Fruit fly (Drosophila melanogaster) whole organism, embryonic: ENCODE results near the gene saturn.
A peak's percentile ranks its signal among the peaks of the same experiment; 100 is the strongest.

Experiments
- Blimp-1 ChIP-seq: fragments of 200-800 bp; sonication (Bioruptor generic); optimal IDR thresholded peaks from 3 replicates; lab custom pipeline; 2018; ENCODE audit warnings: missing biosample characterization, missing genetic modification characterization, mild to moderate bottlenecking, moderate library complexity, missing genetic modification reagents
- Bteb2 ChIP-seq: fragments of 200-800 bp; sonication (Bioruptor generic); optimal IDR thresholded peaks from 2 replicates; lab custom pipeline; 2016; ENCODE audit warnings: missing biosample characterization, missing genetic modification characterization
- CG10431 ChIP-seq: fragments of 200-800 bp; sonication (Bioruptor generic); optimal IDR thresholded peaks from 3 replicates; lab custom pipeline; 2018; ENCODE audit warnings: missing biosample characterization, mild to moderate bottlenecking, missing genetic modification characterization
- CG10654 ChIP-seq: fragments of 200-800 bp; sonication (Bioruptor generic); optimal IDR thresholded peaks from 2 replicates; lab custom pipeline; 2016; ENCODE audit warnings: missing biosample characterization, missing genetic modification characterization
- CG10959 ChIP-seq: fragments of 200-800 bp; sonication (Bioruptor generic); IDR thresholded peaks from 2 replicates; pipeline ENCODE4 v1.3.6; 2022; ENCODE audit warnings: missing biosample characterization, missing genetic modification characterization
- CG12155 ChIP-seq: fragments of 200-800 bp; sonication (Bioruptor generic); optimal IDR thresholded peaks from 3 replicates; lab custom pipeline; 2016; ENCODE audit warnings: missing biosample characterization, missing genetic modification characterization
- CG12942 ChIP-seq: fragments of 200-800 bp; sonication (Bioruptor generic); optimal IDR thresholded peaks from 3 replicates; lab custom pipeline; 2016; ENCODE audit warnings: missing biosample characterization, missing genetic modification characterization
- CG14050 ChIP-seq: fragments of 200-800 bp; sonication (Bioruptor generic); IDR thresholded peaks from 3 replicates; pipeline ENCODE4 v1.3.6; 2022; ENCODE audit warnings: missing biosample characterization, missing genetic modification characterization
- CG1647 ChIP-seq: fragments of 200-800 bp; sonication (Bioruptor generic); optimal IDR thresholded peaks from 3 replicates; lab custom pipeline; 2016; ENCODE audit warnings: missing biosample characterization, missing genetic modification characterization
- CG17186 ChIP-seq: fragments of 200-800 bp; sonication (Bioruptor generic); optimal IDR thresholded peaks from 3 replicates; lab custom pipeline; 2017; ENCODE audit warnings: missing biosample characterization, missing genetic modification reagents, missing genetic modification characterization
- CG17802 ChIP-seq: fragments of 200-800 bp; sonication (Bioruptor generic); optimal IDR thresholded peaks from 2 replicates; lab custom pipeline; 2018; ENCODE audit warnings: missing biosample characterization, mild to moderate bottlenecking, missing genetic modification characterization, moderate library complexity
- CG17829 ChIP-seq: fragments of 200-800 bp; optimal IDR thresholded peaks from 2 replicates; lab custom pipeline; 2019; ENCODE audit warnings: missing biosample characterization, mild to moderate bottlenecking, missing genetic modification characterization, moderate library complexity
- CG18619 ChIP-seq: fragments of 200-800 bp; sonication (Bioruptor generic); optimal IDR thresholded peaks from 3 replicates; lab custom pipeline; 2017; ENCODE audit warnings: missing biosample characterization, mild to moderate bottlenecking, missing genetic modification characterization
- CG31388 ChIP-seq: fragments of 200-800 bp; sonication (Bioruptor generic); optimal IDR thresholded peaks from 2 replicates; lab custom pipeline; 2016; ENCODE audit warnings: missing biosample characterization, missing genetic modification characterization
- CG3838 ChIP-seq: fragments of 200-800 bp; sonication (Bioruptor generic); optimal IDR thresholded peaks from 3 replicates; lab custom pipeline; 2016; ENCODE audit warnings: missing biosample characterization, missing genetic modification characterization
- CG8089 ChIP-seq: fragments of 200-800 bp; sonication (Bioruptor generic); optimal IDR thresholded peaks from 3 replicates; lab custom pipeline; 2016; ENCODE audit warnings: missing biosample characterization, missing genetic modification characterization
- CG8359 ChIP-seq: fragments of 200-800 bp; sonication (Bioruptor generic); optimal IDR thresholded peaks from 2 replicates; lab custom pipeline; 2017; ENCODE audit warnings: missing biosample characterization, mild to moderate bottlenecking, missing genetic modification characterization, borderline replicate concordance
- CG8924 ChIP-seq: fragments of 200-800 bp; optimal IDR thresholded peaks from 3 replicates; lab custom pipeline; 2019; ENCODE audit warnings: missing biosample characterization, mild to moderate bottlenecking, missing genetic modification characterization, moderate library complexity
- Chrac-16 ChIP-seq: fragments of 200-800 bp; sonication (Bioruptor generic); optimal IDR thresholded peaks from 3 replicates; lab custom pipeline; 2016; ENCODE audit warnings: missing biosample characterization, missing genetic modification characterization
- CkIIα-i1 ChIP-seq: fragments of 200-800 bp; sonication (Bioruptor generic); IDR thresholded peaks from 2 replicates; pipeline ENCODE4 v1.3.6; 2022; ENCODE audit warnings: missing biosample characterization, missing genetic modification characterization
- Dip3 ChIP-seq: fragments of 200-800 bp; sonication (Bioruptor generic); optimal IDR thresholded peaks from 3 replicates; lab custom pipeline; 2016; ENCODE audit warnings: missing biosample characterization, missing genetic modification characterization
- Drgx ChIP-seq: fragments of 200-800 bp; sonication (Bioruptor generic); IDR thresholded peaks from 2 replicates; pipeline ENCODE4 v1.3.6; 2022; ENCODE audit warnings: missing biosample characterization, missing genetic modification characterization
- Gug ChIP-seq: fragments of 200-800 bp; sonication (Bioruptor generic); IDR thresholded peaks from 4 replicates; pipeline ENCODE4 v1.3.6; 2022; ENCODE audit warnings: missing biosample characterization, missing genetic modification characterization
- Mad ChIP-seq: fragments of 200-800 bp; sonication (Bioruptor generic); optimal IDR thresholded peaks from 2 replicates; lab custom pipeline; 2016; ENCODE audit warnings: missing biosample characterization, missing genetic modification characterization
- Mrtf ChIP-seq: fragments of 200-800 bp; sonication (Bioruptor generic); IDR thresholded peaks from 3 replicates; pipeline ENCODE4 v1.3.6; 2022; ENCODE audit warnings: missing biosample characterization, missing genetic modification characterization
- NC2β ChIP-seq: fragments of 200-800 bp; sonication (Bioruptor generic); optimal IDR thresholded peaks from 2 replicates; lab custom pipeline; 2016; ENCODE audit warnings: missing biosample characterization, missing genetic modification characterization
- Poxn ChIP-seq: fragments of 200-800 bp; sonication (Bioruptor generic); IDR thresholded peaks from 2 replicates; pipeline ENCODE4 v1.3.6; 2022; ENCODE audit warnings: missing biosample characterization, missing genetic modification characterization
- ase ChIP-seq: fragments of 200-800 bp; sonication (Bioruptor generic); IDR thresholded peaks from 3 replicates; pipeline ENCODE4 v1.3.6; 2022; ENCODE audit warnings: missing biosample characterization, missing genetic modification characterization
- cas ChIP-seq: fragments of 200-800 bp; sonication (Bioruptor generic); IDR thresholded peaks from 2 replicates; pipeline ENCODE4 v1.3.6; 2022; ENCODE audit warnings: missing biosample characterization, missing genetic modification characterization
- corto ChIP-seq: fragments of 200-800 bp; sonication (Bioruptor generic); optimal IDR thresholded peaks from 2 replicates; lab custom pipeline; 2016; ENCODE audit warnings: missing biosample characterization, mild to moderate bottlenecking, missing genetic modification characterization, moderate library complexity
- dmrt11E ChIP-seq: fragments of 200-800 bp; sonication (Bioruptor generic); optimal IDR thresholded peaks from 3 replicates; lab custom pipeline; 2018; ENCODE audit warnings: missing biosample characterization, mild to moderate bottlenecking, missing genetic modification characterization, moderate library complexity
- eyg ChIP-seq: fragments of 200-800 bp; sonication (Bioruptor generic); optimal IDR thresholded peaks from 3 replicates; lab custom pipeline; 2016; ENCODE audit warnings: missing biosample characterization, missing genetic modification characterization
- grn ChIP-seq: fragments of 200-800 bp; sonication (Bioruptor generic); optimal IDR thresholded peaks from 3 replicates; lab custom pipeline; 2017; ENCODE audit warnings: missing biosample characterization, missing genetic modification characterization
- hbn ChIP-seq: fragments of 200-800 bp; sonication (Bioruptor generic); IDR thresholded peaks from 2 replicates; pipeline ENCODE4 v1.3.6; 2022; ENCODE audit warnings: missing biosample characterization, missing genetic modification characterization; ENCODE audit not compliant: partially characterized antibody
- her ChIP-seq: fragments of 200-800 bp; sonication (Bioruptor generic); optimal IDR thresholded peaks from 2 replicates; lab custom pipeline; 2016; ENCODE audit warnings: missing biosample characterization, missing genetic modification characterization
- lola ChIP-seq, 3 experiments: fragments of >200 bp in 2 of 3; fragments of 200-800 bp in 1 of 3; sonication (Bioruptor generic) in 1 of 3; optimal IDR thresholded peaks; 2 replicates each; lab custom pipeline; 2017 to 2019; ENCODE audit warnings: missing biosample characterization in 3 of 3, missing genetic modification characterization in 3 of 3, mild to moderate bottlenecking in 1 of 3, moderate library complexity in 1 of 3
- mld ChIP-seq: fragments of 200-800 bp; sonication (Bioruptor generic); IDR thresholded peaks from 3 replicates; pipeline ENCODE4 v1.3.6; 2022; ENCODE audit warnings: missing biosample characterization, missing genetic modification characterization; ENCODE audit not compliant: partially characterized antibody
- nau ChIP-seq: fragments of 200-800 bp; sonication (Bioruptor generic); optimal IDR thresholded peaks from 3 replicates; lab custom pipeline; 2017; ENCODE audit warnings: missing biosample characterization, mild to moderate bottlenecking, missing genetic modification characterization, missing genetic modification reagents
- stwl ChIP-seq: fragments of 200-800 bp; sonication (Bioruptor generic); optimal IDR thresholded peaks from 3 replicates; lab custom pipeline; 2018; ENCODE audit warnings: missing biosample characterization, mild to moderate bottlenecking, missing genetic modification characterization, moderate library complexity
- tll ChIP-seq, 2 experiments: fragments of 200-800 bp in 1 of 2; fragments of >200 bp in 1 of 2; sonication (Bioruptor generic) in 1 of 2; optimal IDR thresholded peaks; 2 replicates each; lab custom pipeline; 2017 to 2019; ENCODE audit warnings: missing biosample characterization in 2 of 2, missing genetic modification characterization in 2 of 2, mild to moderate bottlenecking in 1 of 2, moderate library complexity in 1 of 2
- usp ChIP-seq: fragments of >200 bp; optimal IDR thresholded peaks from 2 replicates; lab custom pipeline; 2017; ENCODE audit warnings: missing biosample characterization, missing genetic modification characterization
- vfl ChIP-seq: fragments of 200-800 bp; sonication (Bioruptor generic); optimal IDR thresholded peaks from 2 replicates; lab custom pipeline; 2016; ENCODE audit warnings: missing biosample characterization, missing genetic modification characterization
- wor ChIP-seq: fragments of 200-800 bp; sonication (Bioruptor generic); IDR thresholded peaks from 2 replicates; pipeline ENCODE4 v1.3.6; 2022; ENCODE audit warnings: missing biosample characterization, missing genetic modification characterization
- yki ChIP-seq: fragments of >200 bp; optimal IDR thresholded peaks from 3 replicates; lab custom pipeline; 2018
- z ChIP-seq: fragments of 200-800 bp; sonication (Bioruptor generic); IDR thresholded peaks from 3 replicates; pipeline ENCODE4 v1.3.6; 2022; ENCODE audit warnings: missing biosample characterization, missing genetic modification characterization
- zen ChIP-seq: fragments of 200-800 bp; sonication (Bioruptor generic); optimal IDR thresholded peaks from 3 replicates; lab custom pipeline; 2018; ENCODE audit warnings: missing biosample characterization, mild to moderate bottlenecking, missing genetic modification characterization, moderate library complexity

saturn gene

DNA sequence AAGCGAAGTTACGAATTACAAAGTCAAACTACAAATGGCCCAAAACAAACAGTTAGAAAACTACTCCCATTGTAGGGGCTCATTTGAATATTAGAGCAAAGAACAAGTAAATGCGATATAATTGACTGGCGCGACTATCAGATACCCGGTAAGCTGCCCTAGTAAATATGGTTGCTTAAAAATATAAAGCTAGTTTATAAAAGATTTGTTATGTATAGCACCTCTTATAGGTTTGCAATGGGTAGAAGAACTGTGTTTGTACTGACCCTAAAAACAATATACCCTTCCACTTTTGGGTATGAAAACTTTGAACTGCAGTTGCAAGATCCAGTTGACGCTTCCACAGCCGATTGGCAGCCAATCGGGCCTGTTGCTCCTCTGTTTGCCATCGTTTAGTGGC, 36.9 kb upstream of the saturn start (continued):
- TF ChIP-seq CG14050 (GFP tag; lab: Robert Waterston, UW) (no peak), zen (tag; lab: Kevin White, UChicago) (peak; percentile 27), eyg (GFP tag; lab: Kevin White, UChicago) (no peak), Blimp-1 (GFP tag; lab: Kevin White, UChicago) (peak; percentile 42), mld (GFP tag; lab: Robert Waterston, UW) (no peak), Bteb2 (GFP tag; lab: Kevin White, UChicago) (no peak), cas (GFP tag; lab: Robert Waterston, UW) (no peak), Mrtf (GFP tag; lab: Robert Waterston, UW) (no peak), CG12942 (GFP tag; lab: Kevin White, UChicago) (no peak), stwl (tag; lab: Kevin White, UChicago) (no peak), Poxn (GFP tag; lab: Robert Waterston, UW) (no peak), CG8089 (peak; percentile 58), Dip3 (GFP tag; lab: Kevin White, UChicago) (no peak), Mad (GFP tag; lab: Kevin White, UChicago) (peak; percentile 9), CG31388 (GFP tag; lab: Kevin White, UChicago) (no peak), CG17829 (peak; percentile 26), CG17802 (tag; lab: Kevin White, UChicago) (no peak), lola (GFP tag; optimal IDR thresholded peaks at IDR 0.05; lab: Kevin White, UChicago) (peak in 1 of 3 experiments; percentile 58), CG12155 (GFP tag; lab: Kevin White, UChicago) (no peak), CG3838 (GFP tag; lab: Kevin White, UChicago) (no peak), her (GFP tag; lab: Kevin White, UChicago) (no peak), z (GFP tag; lab: Robert Waterston, UW) (no peak), CG8359 (GFP tag; lab: Kevin White, UChicago) (no peak), CG10959 (GFP tag; lab: Robert Waterston, UW) (peak; percentile 71), CG18619 (GFP tag; lab: Kevin White, UChicago) (no peak), NC2β (GFP tag; lab: Kevin White, UChicago) (peak; percentile 31), dmrt11E (peak; percentile 72), nau (GFP tag; lab: Kevin White, UChicago) (no peak), hbn (GFP tag; lab: Robert Waterston, UW) (no peak), tll (GFP tag; optimal IDR thresholded peaks at IDR 0.05; lab: Kevin White, UChicago) (no peak), Chrac-16 (GFP tag; lab: Kevin White, UChicago) (peak; percentile 39), CG17186 (GFP tag; lab: Kevin White, UChicago) (no peak), yki (lab: Kevin White, UChicago) (no peak), wor (GFP tag; lab: Robert Waterston, UW) (no peak), corto (GFP tag; lab: Kevin White, UChicago) (no peak), CkIIα-i1 (GFP tag; lab: Robert Waterston, UW) (no peak), CG1647 (GFP tag; lab: Kevin White, UChicago) (no peak), CG10431 (no peak), Drgx (GFP tag; lab: Robert Waterston, UW) (no peak), grn (GFP tag; lab: Kevin White, UChicago) (no peak), ase (GFP tag; lab: Robert Waterston, UW) (no peak), usp (no peak), vfl (GFP tag; lab: Kevin White, UChicago) (no peak), CG10654 (peak; percentile 15), Gug (no peak), CG8924 (peak; percentile 39)
- TF ChIP-seq, all 482 proteins: peak for 116
